Worm (Caenorhabditis elegans) whole organism, L4 larva: ENCODE data around the gene srdh-1.
"Not testable (repeated sequence)": the region's sequence is repeated elsewhere in the genome, so short reads cannot be mapped to it uniquely, and the experiment has no call there.

Experiments used
- F10B5.3 ChIP-seq: sonication (generic microtip); optimal IDR thresholded peaks from 2 replicates; lab custom pipeline; 2016; ENCODE audit warnings: mild to moderate bottlenecking, missing genetic modification characterization, missing compliant biosample characterization
- T26A8.4 ChIP-seq: fragments of 200-800 bp; sonication (Bioruptor generic); IDR thresholded peaks from 2 replicates; pipeline ENCODE4 v1.3.6; 2022; ENCODE audit warnings: missing genetic modification characterization, missing compliant biosample characterization
- Y75B8A.6 ChIP-seq: fragments of 200-800 bp; sonication (Bioruptor generic); IDR thresholded peaks from 2 replicates; pipeline ENCODE4 v1.3.6; 2022; ENCODE audit warnings: missing genetic modification reagents, missing genetic modification characterization, missing compliant biosample characterization
- aha-1 ChIP-seq: fragments of 150-350 bp; peaks from one replicate; lab custom pipeline; 2014; ENCODE audit warnings: missing biosample characterization, missing genetic modification characterization
- ceh-32 ChIP-seq: sonication (generic microtip); optimal IDR thresholded peaks from 2 replicates; lab custom pipeline; 2016; ENCODE audit warnings: mild to moderate bottlenecking, missing genetic modification characterization, missing compliant biosample characterization; ENCODE audit not compliant: poor library complexity
- daf-16 ChIP-seq, 3 experiments: sonication (generic microtip); optimal IDR thresholded peaks; 2 replicates each; lab custom pipeline; 2016 to 2017; ENCODE audit warnings: missing genetic modification characterization in 3 of 3, missing genetic modification reagents in 3 of 3, mild to moderate bottlenecking in 2 of 3, missing compliant biosample characterization in 2 of 3, missing biosample characterization in 1 of 3, moderate library complexity in 1 of 3
- daf-19 ChIP-seq: fragments of 200-800 bp; sonication (Bioruptor generic); conservative IDR thresholded peaks from 2 replicates; pipeline ENCODE4 v1.3.6; 2022; ENCODE audit warnings: missing genetic modification characterization, missing compliant biosample characterization
- dve-1 ChIP-seq: sonication (generic microtip); optimal IDR thresholded peaks from 2 replicates; lab custom pipeline; 2017; ENCODE audit warnings: antibody characterized with exemption, mild to moderate bottlenecking, missing genetic modification characterization, missing compliant biosample characterization; ENCODE audit not compliant: insufficient read depth
- egl-27 ChIP-seq: sonication (generic microtip); optimal IDR thresholded peaks from 3 replicates; lab custom pipeline; 2017; ENCODE audit warnings: missing biosample characterization, missing genetic modification reagents, missing genetic modification characterization
- fkh-10 ChIP-seq: fragments of 150-350 bp; optimal IDR thresholded peaks from 2 replicates; lab custom pipeline; 2014; ENCODE audit warnings: missing biosample characterization, missing genetic modification reagents, missing genetic modification characterization
- gei-8 ChIP-seq: fragments of 200-800 bp; sonication (Bioruptor generic); optimal IDR thresholded peaks from 2 replicates; lab custom pipeline; 2018; ENCODE audit warnings: mild to moderate bottlenecking, missing genetic modification characterization, missing compliant biosample characterization
- jun-1 ChIP-seq: fragments of 150-350 bp; optimal IDR thresholded peaks from 2 replicates; lab custom pipeline; 2014; ENCODE audit warnings: missing biosample characterization, missing genetic modification reagents, missing genetic modification characterization
- lin-13 ChIP-seq: fragments of 150-350 bp; optimal IDR thresholded peaks from 2 replicates; lab custom pipeline; 2014; ENCODE audit warnings: missing biosample characterization, missing genetic modification reagents, missing genetic modification characterization
- lsy-2 ChIP-seq, 2 experiments: fragments of 150-350 bp in 1 of 2; sonication (generic microtip) in 1 of 2; optimal IDR thresholded peaks; 2 replicates each; lab custom pipeline; 2014 to 2017; ENCODE audit warnings: missing biosample characterization in 2 of 2, missing genetic modification characterization in 2 of 2
- mdl-1 ChIP-seq, 2 experiments: fragments of 150-350 bp in 1 of 2; sonication (generic microtip) in 1 of 2; optimal IDR thresholded peaks; 2 replicates each; lab custom pipeline; 2014 to 2017; ENCODE audit warnings: missing biosample characterization in 2 of 2, missing genetic modification characterization in 2 of 2
- nhr-41 ChIP-seq: fragments of 200-800 bp; sonication (Bioruptor generic); IDR thresholded peaks from 2 replicates; pipeline ENCODE4 v1.3.6; 2022; ENCODE audit warnings: missing genetic modification reagents, missing genetic modification characterization, missing compliant biosample characterization
- nhr-42 ChIP-seq: fragments of 200-800 bp; sonication (Bioruptor generic); IDR thresholded peaks from 2 replicates; pipeline ENCODE4 v1.3.6; 2022; ENCODE audit warnings: missing genetic modification characterization, missing compliant biosample characterization
- pha-4 ChIP-seq, 2 experiments: fragments of 150-350 bp in 1 of 2; fragments of 200-800 bp in 1 of 2; sonication (Bioruptor generic) in 1 of 2; IDR thresholded peaks in 1 of 2; optimal IDR thresholded peaks in 1 of 2; 2 replicates each; pipeline versions ENCODE4 v1.3.6 to Lab custom; 2014 to 2022; ENCODE audit warnings: missing genetic modification characterization in 2 of 2, missing genetic modification reagents in 2 of 2, missing biosample characterization in 1 of 2, missing compliant biosample characterization in 1 of 2
- spr-1 ChIP-seq: sonication (generic microtip); optimal IDR thresholded peaks from 2 replicates; lab custom pipeline; 2016; ENCODE audit warnings: mild to moderate bottlenecking, missing genetic modification characterization, missing compliant biosample characterization
- unc-62 ChIP-seq, 3 experiments: fragments of 150-350 bp in 1 of 3; sonication (generic microtip); optimal IDR thresholded peaks in 2 of 3; peaks in 1 of 3; 1 replicate in 1 of 3; 2 replicates in 2 of 3; lab custom pipeline; 2014 to 2017; ENCODE audit warnings: missing biosample characterization in 3 of 3, missing genetic modification characterization in 3 of 3, missing genetic modification reagents in 3 of 3, missing genotype in 1 of 3
- zfp-3 ChIP-seq: fragments of 200-800 bp; sonication (Bioruptor generic); conservative IDR thresholded peaks from 2 replicates; pipeline ENCODE4 v1.3.6; 2022; ENCODE audit warnings: missing genetic modification reagents, missing genetic modification characterization, missing compliant biosample characterization
- ztf-11 ChIP-seq: fragments of 150-350 bp; optimal IDR thresholded peaks from 2 replicates; lab custom pipeline; 2014; ENCODE audit warnings: missing biosample characterization, missing genetic modification characterization
- ztf-7 ChIP-seq: fragments of 150-350 bp; optimal IDR thresholded peaks from 2 replicates; lab custom pipeline; 2014; ENCODE audit warnings: missing biosample characterization, missing genetic modification characterization

Gene srdh-1

ce11 chrII:8285837-8286236 is 21.4 kb downstream of the srdh-1 start:
- peak in 1 of 2 experiments; percentile 18 for TF ChIP-seq daf-16 (GFP tag; optimal IDR thresholded peaks at IDR 0.05; lab: Kevin White, UChicago)
- not testable (repeated sequence) for TF ChIP-seq daf-16 (tag; optimal IDR thresholded peaks at IDR 0.05; lab: Kevin White, UChicago)
- peak in 1 of 2 experiments; percentile 16 for TF ChIP-seq lsy-2 (tag; optimal IDR thresholded peaks at IDR 0.05; lab: Kevin White, UChicago)

ce11 chrII:8295296-8295695 is 30.8 kb downstream of the srdh-1 start, which contains the start of gene nlp-55:
nlp-55 (minus strand) TSS chrII:8295396.
- no peak for TF ChIP-seq daf-19 (GFP tag; lab: Robert Waterston, UW)
- no peak for TF ChIP-seq nhr-42 (GFP tag; lab: Robert Waterston, UW)
- TF ChIP-seq Y75B8A.6 (GFP tag; lab: Robert Waterston, UW), result no peak

- TF ChIP-seq dve-1 (tag; lab: Kevin White, UChicago) (no peak), unc-62 (GFP tag; optimal IDR thresholded peaks at IDR 0.05 in 1 of 2; lab: Kevin White, UChicago) (peak in 1 of 2 experiments; percentile 79), unc-62 (tag; optimal IDR thresholded peaks at IDR 0.05; lab: Kevin White, UChicago) (no peak), pha-4 (GFP tag; IDR thresholded peaks at IDR 0.05; lab: Robert Waterston, UW) (no peak), pha-4 (tag; optimal IDR thresholded peaks at IDR 0.05; lab: Kevin White, UChicago) (no peak), nhr-41 (no peak), aha-1 (tag; lab: Kevin White, UChicago) (peak; percentile 97)
These were observed 43.9 kb downstream of the srdh-1 start for ce11 chrII:8308314-8308713.

- TF ChIP-seq unc-62 (GFP tag; optimal IDR thresholded peaks at IDR 0.05 in 1 of 2; lab: Kevin White, UChicago) (peak in 1 of 2 experiments; percentile 67), unc-62 (tag; optimal IDR thresholded peaks at IDR 0.05; lab: Kevin White, UChicago) (no peak), spr-1 (tag; lab: Kevin White, UChicago) (no peak)
These were observed 47.0 kb downstream of the srdh-1 start for ce11 chrII:8311484-8311883.

ce11 chrII:8312012-8312411 is 47.6 kb downstream of the srdh-1 start:
- TF ChIP-seq fkh-10, result peak; percentile 67
- no peak for TF ChIP-seq F10B5.3 (tag; lab: Kevin White, UChicago)

ce11 chrII:8314768-8315167 is 50.3 kb downstream of the srdh-1 start:
- TF ChIP-seq gei-8 (GFP tag; lab: Kevin White, UChicago) (no peak), mdl-1 (tag; optimal IDR thresholded peaks at IDR 0.05; lab: Kevin White, UChicago) (no peak), nhr-41 (no peak), ztf-7 (tag; lab: Kevin White, UChicago) (no peak), ztf-11 (no peak), aha-1 (tag; lab: Kevin White, UChicago) (peak; percentile 91), dve-1 (tag; lab: Kevin White, UChicago) (no peak), ceh-32 (tag; lab: Kevin White, UChicago) (no peak), T26A8.4 (GFP tag; lab: Robert Waterston, UW) (no peak), unc-62 (GFP tag; optimal IDR thresholded peaks at IDR 0.05 in 1 of 2; lab: Kevin White, UChicago) (peak in 1 of 2 experiments; percentile 30), unc-62 (tag; optimal IDR thresholded peaks at IDR 0.05; lab: Kevin White, UChicago) (no peak), lin-13 (GFP tag; lab: Kevin White, UChicago) (no peak)

ce11 chrII:8316701-8317100 is 52.2 kb downstream of the srdh-1 start:
- TF ChIP-seq egl-27 (tag; lab: Kevin White, UChicago) (no peak), zfp-3 (no peak), jun-1 (no peak), unc-62 (GFP tag; optimal IDR thresholded peaks at IDR 0.05 in 1 of 2; lab: Kevin White, UChicago) (peak in 1 of 2 experiments; percentile 77), unc-62 (tag; optimal IDR thresholded peaks at IDR 0.05; lab: Kevin White, UChicago) (no peak)
